Worm (Caenorhabditis elegans) whole organism, early embryonic: ENCODE measurements around the gene vha-20.

Experiments used
- B0310.2 ChIP-seq: sonication (generic microtip); optimal IDR thresholded peaks from 2 replicates; lab custom pipeline; 2016; ENCODE audit warnings: mild to moderate bottlenecking, missing genetic modification characterization, missing compliant biosample characterization
- F13C5.2 ChIP-seq: sonication (generic microtip); optimal IDR thresholded peaks from 2 replicates; lab custom pipeline; 2017; ENCODE audit warnings: mild to moderate bottlenecking, missing genetic modification characterization, inconsistent platforms, missing compliant biosample characterization
- aly-1 ChIP-seq: sonication (generic microtip); optimal IDR thresholded peaks from 2 replicates; lab custom pipeline; 2016; ENCODE audit warnings: missing genetic modification characterization, missing compliant biosample characterization
- ama-1 ChIP-seq: fragments of 150-350 bp; optimal IDR thresholded peaks from 2 replicates; lab custom pipeline; 2014
- ceh-13 ChIP-seq: fragments of 200-800 bp; sonication (Bioruptor generic); optimal IDR thresholded peaks from 2 replicates; lab custom pipeline; 2018; ENCODE audit warnings: mild to moderate bottlenecking, missing genetic modification characterization, missing compliant biosample characterization
- ceh-36 ChIP-seq: sonication (generic microtip); optimal IDR thresholded peaks from 2 replicates; lab custom pipeline; 2016; ENCODE audit warnings: missing genetic modification characterization, inconsistent platforms, missing compliant biosample characterization
- ets-7 ChIP-seq: sonication (generic microtip); optimal IDR thresholded peaks from 2 replicates; lab custom pipeline; 2016; ENCODE audit warnings: missing genotype, missing genetic modification characterization, missing compliant biosample characterization
- flt-1 ChIP-seq: fragments of 200-800 bp; sonication (Bioruptor generic); IDR thresholded peaks from 2 replicates; pipeline ENCODE4 v1.3.6; 2022; ENCODE audit warnings: missing genetic modification characterization, missing compliant biosample characterization
- hmbx-1 ChIP-seq: sonication (generic microtip); optimal IDR thresholded peaks from 2 replicates; lab custom pipeline; 2016; ENCODE audit warnings: mild to moderate bottlenecking, missing genetic modification characterization, missing compliant biosample characterization
- hmg-4 ChIP-seq: fragments of 200-800 bp; sonication (Bioruptor generic); optimal IDR thresholded peaks from 2 replicates; lab custom pipeline; 2018; ENCODE audit warnings: mild to moderate bottlenecking, missing genetic modification characterization, missing compliant biosample characterization
- hnd-1 ChIP-seq: sonication (generic microtip); optimal IDR thresholded peaks from 2 replicates; lab custom pipeline; 2016; ENCODE audit warnings: missing genetic modification characterization, missing compliant biosample characterization
- pes-1 ChIP-seq: fragments of 200-800 bp; sonication (Bioruptor generic); IDR thresholded peaks from 2 replicates; pipeline ENCODE4 v1.3.6; 2022; ENCODE audit warnings: missing genetic modification reagents, missing genetic modification characterization, missing compliant biosample characterization
- scrt-1 ChIP-seq: fragments of 200-800 bp; sonication (Bioruptor generic); IDR thresholded peaks from 2 replicates; pipeline ENCODE4 v1.3.6; 2022; ENCODE audit warnings: missing genetic modification characterization, missing compliant biosample characterization
- sea-1 ChIP-seq: fragments of 200-800 bp; sonication (Bioruptor generic); conservative IDR thresholded peaks from 2 replicates; pipeline ENCODE4 v1.3.6; 2022; ENCODE audit warnings: missing genetic modification characterization, missing compliant biosample characterization
- tbx-11 ChIP-seq: fragments of 200-800 bp; sonication (Bioruptor generic); IDR thresholded peaks from 2 replicates; pipeline ENCODE4 v1.3.6; 2022; ENCODE audit warnings: missing genetic modification characterization, missing compliant biosample characterization
- tbx-37 ChIP-seq: fragments of 200-800 bp; sonication (Bioruptor generic); conservative IDR thresholded peaks from 2 replicates; pipeline ENCODE4 v1.3.6; 2022; ENCODE audit warnings: missing genetic modification reagents, missing genetic modification characterization, missing compliant biosample characterization
- tra-4 ChIP-seq: sonication (generic microtip); optimal IDR thresholded peaks from 2 replicates; lab custom pipeline; 2017; ENCODE audit warnings: missing genetic modification characterization, missing compliant biosample characterization

vha-20 gene

DNA sequence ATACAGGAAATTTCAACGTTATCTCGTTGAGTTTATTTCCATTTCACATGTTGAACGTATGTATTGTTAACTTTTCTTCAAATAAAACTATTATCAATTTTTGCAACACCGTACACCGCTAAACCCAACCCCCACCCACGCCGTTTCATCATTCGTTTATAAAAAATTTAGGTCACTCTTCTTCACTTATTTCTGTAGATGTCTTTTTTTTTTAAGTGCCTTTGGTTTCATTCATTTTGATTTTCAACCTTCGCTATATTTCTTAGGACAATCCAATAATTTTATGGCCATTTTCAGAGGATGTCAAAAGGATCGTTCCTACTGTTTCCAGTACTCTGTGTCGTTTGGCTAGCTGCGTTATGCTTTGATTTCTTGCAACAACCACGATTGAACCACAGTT, 15.8 kb upstream of the vha-20 start, which contains the start of gene C37E2.3:
Gene C37E2.3, plus strand, starts transcription at position 301 of the 400 bp plus-strand sequence.
- TF ChIP-seq ama-1 (lab: Kevin White, UChicago) (no peak), aly-1 (tag; lab: Kevin White, UChicago) (no peak), tbx-37 (no peak), pes-1 (no peak), B0310.2 (tag; lab: Kevin White, UChicago) (no peak), hmbx-1 (tag; lab: Kevin White, UChicago) (no peak), flt-1 (GFP tag; lab: Robert Waterston, UW) (no peak)

- TF ChIP-seq sea-1 (GFP tag; lab: Robert Waterston, UW) (no peak), aly-1 (tag; lab: Kevin White, UChicago) (no peak), ceh-36 (no peak), hmg-4 (GFP tag; lab: Kevin White, UChicago) (no peak), ets-7 (no peak), hmbx-1 (tag; lab: Kevin White, UChicago) (no peak), B0310.2 (tag; lab: Kevin White, UChicago) (no peak), hnd-1 (no peak), ama-1 (lab: Kevin White, UChicago) (no peak), flt-1 (GFP tag; lab: Robert Waterston, UW) (no peak), tra-4 (tag; lab: Kevin White, UChicago) (no peak)
These were observed 15.2 kb upstream of the vha-20 start for ce11 chrX:14179488-14179887.

DNA sequence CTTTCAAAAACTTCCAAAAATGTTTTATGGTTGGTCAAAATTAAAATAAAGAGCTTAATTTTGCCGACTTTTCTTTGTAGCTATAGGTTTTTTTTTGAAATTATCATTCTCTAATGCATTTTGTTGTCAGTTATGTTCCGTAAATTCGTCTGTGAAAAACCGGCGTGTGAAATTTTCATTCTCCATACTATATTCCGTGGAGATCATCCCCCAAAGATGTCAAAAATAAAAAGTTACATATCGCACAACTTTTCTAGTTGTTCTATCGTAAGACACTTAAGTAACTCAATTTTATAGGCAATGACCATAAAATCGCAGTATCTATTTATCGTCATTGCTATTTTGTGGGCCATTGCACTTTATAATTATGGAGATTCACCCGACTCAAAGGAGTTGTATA, 14.4 kb upstream of the vha-20 start, which contains the start of gene C37E2.10:
Gene C37E2.10, plus strand, starts transcription at position 301 of the 400 bp plus-strand sequence.
- no peak for TF ChIP-seq scrt-1 (GFP tag; lab: Robert Waterston, UW)
- no peak for TF ChIP-seq hmbx-1 (tag; lab: Kevin White, UChicago)
- TF ChIP-seq aly-1 (tag; lab: Kevin White, UChicago): no peak

DNA sequence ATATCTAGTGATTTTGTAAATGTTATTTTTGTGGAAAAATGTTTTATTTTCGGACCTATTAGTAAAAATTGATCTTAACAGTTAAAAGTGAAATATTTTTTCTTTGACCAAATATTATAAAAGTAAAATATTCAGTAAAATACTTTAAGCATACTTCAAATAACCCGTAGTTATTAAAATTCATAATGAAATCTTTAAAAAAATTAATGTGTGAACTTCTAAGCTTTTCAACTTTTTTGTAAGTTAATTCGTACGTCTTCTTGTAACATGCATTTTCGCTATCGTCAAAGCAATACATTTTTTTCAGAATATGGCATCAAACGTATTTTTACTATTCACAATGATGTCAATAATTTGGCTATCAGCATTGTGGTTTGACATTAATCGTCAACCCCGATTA, 11.4 kb upstream of the vha-20 start, which contains the start of gene C37E2.2:
Gene C37E2.2, plus strand, starts transcription at position 301 of the 400 bp plus-strand sequence.
- TF ChIP-seq hmg-4 (GFP tag; lab: Kevin White, UChicago) (no peak), scrt-1 (GFP tag; lab: Robert Waterston, UW) (no peak), ets-7 (no peak), flt-1 (GFP tag; lab: Robert Waterston, UW) (no peak), ama-1 (lab: Kevin White, UChicago) (no peak), tbx-37 (no peak)

ce11 chrX:14173850-14174249, 9.5 kb upstream of the vha-20 start, which contains the start of gene idhb-1:
Gene idhb-1 (minus strand): TSS chrX:14174063.
- 0 out of 2 replicates have a peak, but pooled peaks have one; percentile 31 for TF ChIP-seq flt-1 (GFP tag; lab: Robert Waterston, UW)
- TF ChIP-seq F13C5.2 (tag; lab: Kevin White, UChicago): peak; percentile 20
- no peak for TF ChIP-seq ceh-13 (GFP tag; lab: Kevin White, UChicago)

DNA sequence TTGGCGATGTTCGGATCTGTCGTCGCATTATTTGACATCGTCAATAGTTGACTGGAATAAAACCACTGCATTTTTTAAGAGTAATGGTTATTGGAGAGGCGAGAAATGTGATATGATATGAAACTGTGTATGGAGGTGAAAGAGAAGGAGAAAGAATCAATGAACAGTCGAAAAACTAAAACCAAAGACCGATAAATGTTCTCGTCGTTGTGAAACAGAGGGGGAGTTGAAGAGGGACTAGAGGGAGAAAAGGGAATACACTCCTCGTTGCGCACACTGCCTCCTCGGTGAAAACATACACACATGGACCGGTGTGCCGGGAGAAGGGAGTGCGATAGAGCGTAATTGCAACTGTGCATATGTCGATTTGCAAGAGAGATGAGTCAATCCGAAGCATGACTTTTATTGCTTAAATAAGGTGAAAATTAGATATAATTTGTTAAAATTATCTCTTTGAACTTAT, 5.3 kb upstream of the vha-20 start, which contains the start of gene sym-4:
Gene sym-4, minus strand, starts transcription at position 51 of the 463 bp plus-strand sequence.
- TF ChIP-seq F13C5.2 (tag; lab: Kevin White, UChicago) (peak; percentile 76), ceh-36 (no peak)

DNA sequence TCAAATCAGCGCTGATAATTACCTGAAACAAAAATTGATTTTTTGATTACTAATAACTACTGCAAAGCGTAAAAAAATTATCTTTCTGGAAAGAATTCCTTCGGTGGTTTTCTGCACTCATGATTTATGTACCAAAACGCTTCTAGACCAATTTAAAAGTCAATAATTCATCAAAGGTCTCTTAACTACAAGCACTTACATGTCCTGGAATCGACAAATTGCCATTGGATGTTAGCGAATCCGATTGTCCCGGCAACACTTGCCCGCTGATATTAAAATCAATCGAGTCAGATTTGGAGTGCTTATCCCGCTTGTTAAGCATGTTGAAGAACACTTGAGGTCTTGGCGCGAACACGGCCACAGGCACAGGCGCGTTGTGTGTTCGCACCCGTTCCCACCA, 850 bp upstream of the vha-20 start:
- TF ChIP-seq ceh-36: no peak
- peak; percentile 3 for TF ChIP-seq hmg-4 (GFP tag; lab: Kevin White, UChicago)

DNA sequence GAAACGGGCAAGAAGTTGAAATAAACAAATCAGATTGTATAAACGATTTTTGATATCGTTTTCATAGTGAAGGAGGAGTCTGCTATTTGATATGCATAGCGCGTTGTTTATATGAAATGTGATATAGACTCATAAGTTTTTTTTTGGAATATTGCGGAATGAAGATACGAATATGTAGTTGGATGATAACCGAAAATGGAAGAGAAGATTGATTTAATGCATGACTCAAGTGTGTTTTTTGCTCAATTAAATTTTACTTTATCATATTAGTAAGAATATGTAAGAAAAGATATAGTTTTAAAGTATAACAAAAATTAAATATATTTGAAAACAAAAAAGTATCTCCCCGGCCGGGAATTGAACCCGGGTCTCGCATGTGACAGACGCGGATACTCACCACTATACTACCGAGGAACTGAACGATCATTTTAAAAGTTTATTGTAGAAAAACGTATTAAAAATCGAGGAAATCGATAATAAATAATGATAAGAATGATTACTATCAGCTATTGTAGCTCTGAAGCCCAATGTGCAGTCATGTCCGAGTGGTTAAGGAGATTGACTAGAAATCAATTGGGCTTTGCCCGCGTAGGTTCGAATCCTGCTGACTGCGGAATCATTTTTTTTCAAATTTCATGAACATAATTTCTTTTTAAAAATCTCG, 2.5 kb downstream of the vha-20 start, which contains the start of gene lgc-25:
Gene lgc-25, minus strand, starts transcription at position 51 of the 664 bp plus-strand sequence.
- TF ChIP-seq ama-1 (lab: Kevin White, UChicago): no peak

ce11 chrX:14156913-14157312, 7.4 kb downstream of the vha-20 start, which contains the start of gene ceh-90:
Gene ceh-90 (minus strand): TSS chrX:14157013.
- TF ChIP-seq F13C5.2 (tag; lab: Kevin White, UChicago) (no peak), tbx-37 (no peak), sea-1 (GFP tag; lab: Robert Waterston, UW) (no peak), tbx-11 (GFP tag; lab: Robert Waterston, UW) (no peak), ceh-36 (no peak), ceh-13 (GFP tag; lab: Kevin White, UChicago) (no peak), ets-7 (no peak)

ce11 chrX:14152644-14153043, 11.7 kb downstream of the vha-20 start:
- TF ChIP-seq hnd-1 (no peak), hmg-4 (GFP tag; lab: Kevin White, UChicago) (no peak), ama-1 (lab: Kevin White, UChicago) (no peak), tbx-37 (no peak), flt-1 (GFP tag; lab: Robert Waterston, UW) (no peak), pes-1 (no peak), scrt-1 (GFP tag; lab: Robert Waterston, UW) (no peak), tra-4 (tag; lab: Kevin White, UChicago) (no peak), hmbx-1 (tag; lab: Kevin White, UChicago) (no peak), sea-1 (GFP tag; lab: Robert Waterston, UW) (no peak), tbx-11 (GFP tag; lab: Robert Waterston, UW) (no peak), ceh-36 (no peak), B0310.2 (tag; lab: Kevin White, UChicago) (no peak), ets-7 (no peak), F13C5.2 (tag; lab: Kevin White, UChicago) (no peak), ceh-13 (GFP tag; lab: Kevin White, UChicago) (no peak), aly-1 (tag; lab: Kevin White, UChicago) (no peak)
